Fruit fly (Drosophila melanogaster): Measurements from ENCODE around the gene Awh.

dm6 chr3L:3801813-3802212 lies 44.2 kb upstream of the Awh start:
- TF ChIP-seq Crg-1 (GFP tag; optimal IDR thresholded peaks at IDR 0.05): no peak
- TF ChIP-seq CG1620 (GFP tag; optimal IDR thresholded peaks at IDR 0.05): no peak
- TF ChIP-seq cic (GFP tag; optimal IDR thresholded peaks at IDR 0.05): no peak
- no peak for TF ChIP-seq CG11617 (GFP tag; optimal IDR thresholded peaks at IDR 0.05)
- TF ChIP-seq Clk (GFP tag; optimal IDR thresholded peaks at IDR 0.05): no peak

All from whole organism, adult.